Worm (Caenorhabditis elegans) whole organism, late embryonic: Measurements from ENCODE around the gene ZK512.4.
A peak's percentile ranks its signal among the peaks of the same experiment; 100 is the strongest.

ENCODE experiments used
- K02D7.2 ChIP-seq: sonication (generic microtip); optimal IDR thresholded peaks from 2 replicates; lab custom pipeline; 2017; ENCODE audit warnings: mild to moderate bottlenecking, missing genetic modification characterization, missing compliant biosample characterization
- K09A11.1 ChIP-seq: sonication (generic microtip); optimal IDR thresholded peaks from 2 replicates; lab custom pipeline; 2017; ENCODE audit warnings: antibody characterized with exemption, mild to moderate bottlenecking, missing genetic modification characterization, missing compliant biosample characterization; ENCODE audit not compliant: insufficient read depth
- T23F11.4 ChIP-seq: fragments of 200-800 bp; sonication (Bioruptor generic); optimal IDR thresholded peaks from 2 replicates; lab custom pipeline; 2018; ENCODE audit warnings: mild to moderate bottlenecking, missing genetic modification characterization, missing compliant biosample characterization
- Y22D7AL.16 ChIP-seq: sonication (generic microtip); optimal IDR thresholded peaks from 2 replicates; lab custom pipeline; 2016; ENCODE audit warnings: missing genetic modification characterization, missing compliant biosample characterization
- ama-1 ChIP-seq: fragments of 150-350 bp; optimal IDR thresholded peaks from 2 replicates; lab custom pipeline; 2014
- ceh-2 ChIP-seq: sonication (generic microtip); optimal IDR thresholded peaks from 2 replicates; lab custom pipeline; 2016; ENCODE audit warnings: missing genotype, missing genetic modification characterization, missing compliant biosample characterization
- ceh-24 ChIP-seq: sonication (generic microtip); optimal IDR thresholded peaks from 2 replicates; lab custom pipeline; 2016; ENCODE audit warnings: mild to moderate bottlenecking, missing genetic modification characterization, missing compliant biosample characterization
- ceh-34 ChIP-seq: sonication (generic microtip); optimal IDR thresholded peaks from 2 replicates; lab custom pipeline; 2016; ENCODE audit warnings: mild to moderate bottlenecking, missing genetic modification characterization, missing compliant biosample characterization
- ceh-6 ChIP-seq: fragments of 200-800 bp; sonication (Bioruptor generic); optimal IDR thresholded peaks from 2 replicates; lab custom pipeline; 2018; ENCODE audit warnings: mild to moderate bottlenecking, missing genetic modification characterization, missing compliant biosample characterization
- ceh-9 ChIP-seq: sonication (generic microtip); optimal IDR thresholded peaks from 2 replicates; lab custom pipeline; 2016; ENCODE audit warnings: mild to moderate bottlenecking, missing genetic modification characterization, inconsistent platforms, missing compliant biosample characterization
- dve-1 ChIP-seq: sonication (generic microtip); optimal IDR thresholded peaks from 2 replicates; lab custom pipeline; 2017; ENCODE audit warnings: antibody characterized with exemption, mild to moderate bottlenecking, missing genetic modification characterization, missing compliant biosample characterization
- elt-4 ChIP-seq: sonication (generic microtip); optimal IDR thresholded peaks from 2 replicates; lab custom pipeline; 2016; ENCODE audit warnings: missing genetic modification characterization, missing compliant biosample characterization
- eyg-1 ChIP-seq: sonication (generic microtip); optimal IDR thresholded peaks from 2 replicates; lab custom pipeline; 2016; ENCODE audit warnings: missing genotype, missing genetic modification characterization, missing compliant biosample characterization
- fax-1 ChIP-seq: sonication (generic microtip); optimal IDR thresholded peaks from 2 replicates; lab custom pipeline; 2016; ENCODE audit warnings: missing genotype, missing genetic modification characterization, missing compliant biosample characterization
- fkh-10 ChIP-seq: fragments of 150-350 bp; optimal IDR thresholded peaks from 2 replicates; lab custom pipeline; 2014; ENCODE audit warnings: missing biosample characterization, missing genetic modification reagents, missing genetic modification characterization
- hlh-13 ChIP-seq: fragments of 200-800 bp; sonication (Bioruptor generic); optimal IDR thresholded peaks from 2 replicates; lab custom pipeline; 2018; ENCODE audit warnings: mild to moderate bottlenecking, missing genetic modification characterization, missing compliant biosample characterization
- hlh-15 ChIP-seq: sonication (generic microtip); optimal IDR thresholded peaks from 2 replicates; lab custom pipeline; 2016; ENCODE audit warnings: missing genetic modification characterization, missing compliant biosample characterization
- hlh-6 ChIP-seq: sonication (generic microtip); optimal IDR thresholded peaks from 2 replicates; lab custom pipeline; 2016; ENCODE audit warnings: missing genotype, missing genetic modification characterization, missing compliant biosample characterization
- madf-2 ChIP-seq: sonication (generic microtip); optimal IDR thresholded peaks from 2 replicates; lab custom pipeline; 2017; ENCODE audit warnings: missing genetic modification characterization, missing compliant biosample characterization
- odd-2 ChIP-seq: sonication (generic microtip); optimal IDR thresholded peaks from 2 replicates; lab custom pipeline; 2017; ENCODE audit warnings: antibody characterized with exemption, mild to moderate bottlenecking, missing genetic modification characterization, missing compliant biosample characterization
- pat-9 ChIP-seq: fragments of 200-800 bp; sonication (Bioruptor generic); optimal IDR thresholded peaks from 2 replicates; lab custom pipeline; 2018; ENCODE audit warnings: mild to moderate bottlenecking, missing genetic modification characterization, moderate library complexity, missing compliant biosample characterization
- pax-1 ChIP-seq: fragments of 150-350 bp; optimal IDR thresholded peaks from 2 replicates; lab custom pipeline; 2014; ENCODE audit warnings: missing biosample characterization, missing genetic modification characterization
- pha-4 ChIP-seq: fragments of 150-350 bp; optimal IDR thresholded peaks from 2 replicates; lab custom pipeline; 2018; ENCODE audit warnings: missing biosample characterization, missing genetic modification reagents, missing genetic modification characterization
- pqm-1 ChIP-seq: sonication (generic microtip); optimal IDR thresholded peaks from 2 replicates; lab custom pipeline; 2016; ENCODE audit warnings: missing genetic modification characterization, missing compliant biosample characterization
- pros-1 ChIP-seq: fragments of 150-350 bp; optimal IDR thresholded peaks from 2 replicates; lab custom pipeline; 2014; ENCODE audit warnings: missing biosample characterization, missing genetic modification reagents, missing genetic modification characterization
- ref-2 ChIP-seq: sonication (generic microtip); optimal IDR thresholded peaks from 2 replicates; lab custom pipeline; 2016; ENCODE audit warnings: missing genetic modification characterization, missing compliant biosample characterization
- sox-2 ChIP-seq: fragments of 200-800 bp; sonication (Bioruptor generic); IDR thresholded peaks from 2 replicates; pipeline ENCODE4 v1.3.6; 2022; ENCODE audit warnings: missing genetic modification reagents, missing genetic modification characterization, missing compliant biosample characterization
- sox-4 ChIP-seq: sonication (generic microtip); optimal IDR thresholded peaks from 2 replicates; lab custom pipeline; 2017; ENCODE audit warnings: mild to moderate bottlenecking, missing genetic modification characterization, inconsistent platforms, missing compliant biosample characterization
- syd-9 ChIP-seq: sonication (generic microtip); optimal IDR thresholded peaks from 2 replicates; lab custom pipeline; 2016; ENCODE audit warnings: mild to moderate bottlenecking, missing genetic modification characterization, moderate library complexity, missing compliant biosample characterization
- tbx-7 ChIP-seq: sonication (generic microtip); optimal IDR thresholded peaks from 2 replicates; lab custom pipeline; 2016; ENCODE audit warnings: missing genotype, missing genetic modification characterization, missing compliant biosample characterization
- unc-3 ChIP-seq, 2 experiments: fragments of 200-800 bp in 1 of 2; sonication (Bioruptor generic) in 1 of 2; sonication (generic microtip) in 1 of 2; conservative IDR thresholded peaks in 1 of 2; optimal IDR thresholded peaks in 1 of 2; 2 replicates each; pipeline versions ENCODE4 v1.3.6 to Lab custom; 2016 to 2022; ENCODE audit warnings: missing compliant biosample characterization in 2 of 2, missing genetic modification characterization in 2 of 2, missing genetic modification reagents in 1 of 2
- unc-42 ChIP-seq: sonication (generic microtip); optimal IDR thresholded peaks from 2 replicates; lab custom pipeline; 2016; ENCODE audit warnings: missing genotype, missing genetic modification characterization, missing compliant biosample characterization
- unc-55 ChIP-seq: sonication (generic microtip); optimal IDR thresholded peaks from 2 replicates; lab custom pipeline; 2017; ENCODE audit warnings: missing biosample characterization, missing genetic modification reagents, missing genetic modification characterization
- unc-86 ChIP-seq: sonication (generic microtip); optimal IDR thresholded peaks from 2 replicates; lab custom pipeline; 2016; ENCODE audit warnings: missing genetic modification characterization, missing compliant biosample characterization
- zip-5 ChIP-seq: sonication (generic microtip); optimal IDR thresholded peaks from 2 replicates; lab custom pipeline; 2016; ENCODE audit warnings: missing genetic modification characterization, missing compliant biosample characterization
- ztf-16 ChIP-seq: sonication (generic microtip); optimal IDR thresholded peaks from 2 replicates; lab custom pipeline; 2017; ENCODE audit warnings: missing genetic modification characterization, missing compliant biosample characterization

Gene ZK512.4

ce11 chrIII:9172702-9173101 lies 27.6 kb downstream of the ZK512.4 start, which contains the start of gene ina-1:
ina-1 (minus strand) TSS chrIII:9172802.
- TF ChIP-seq unc-86 (no peak), ceh-6 (no peak), pros-1 (no peak), unc-55 (GFP tag; lab: Kevin White, UChicago) (no peak), unc-42 (tag; lab: Kevin White, UChicago) (no peak), hlh-6 (tag; lab: Kevin White, UChicago) (no peak), pat-9 (tag; lab: Kevin White, UChicago) (no peak), madf-2 (tag; lab: Kevin White, UChicago) (no peak), ztf-16 (tag; lab: Kevin White, UChicago) (no peak)

ce11 chrIII:9173239-9173638 lies 28.1 kb downstream of the ZK512.4 start:
- TF ChIP-seq ceh-9 (tag; lab: Kevin White, UChicago): no peak
- no peak for TF ChIP-seq pax-1 (tag; lab: Kevin White, UChicago)
- TF ChIP-seq K09A11.1 (tag; lab: Kevin White, UChicago): no peak
- no peak for TF ChIP-seq hlh-15 (tag; lab: Kevin White, UChicago)
- no peak for TF ChIP-seq elt-4 (tag; lab: Kevin White, UChicago)
- no peak for TF ChIP-seq T23F11.4 (GFP tag; lab: Kevin White, UChicago)
- no peak for TF ChIP-seq pha-4 (tag; lab: Kevin White, UChicago)
- TF ChIP-seq odd-2 (tag; lab: Kevin White, UChicago): no peak
- TF ChIP-seq zip-5 (tag; lab: Kevin White, UChicago): no peak
- no peak for TF ChIP-seq pqm-1 (tag; lab: Kevin White, UChicago)
- no peak for TF ChIP-seq ceh-34
- TF ChIP-seq ama-1 (lab: Kevin White, UChicago): no peak
- no peak for TF ChIP-seq fkh-10 (GFP tag; lab: Kevin White, UChicago)
- no peak for TF ChIP-seq sox-4
- no peak for TF ChIP-seq hlh-6 (tag; lab: Kevin White, UChicago)
- no peak for TF ChIP-seq ref-2 (tag; lab: Kevin White, UChicago)
- TF ChIP-seq, all 69 proteins: peak for 0

ce11 chrIII:9176008-9176407 lies 30.9 kb downstream of the ZK512.4 start:
- peak; percentile 22 for TF ChIP-seq syd-9
- TF ChIP-seq T23F11.4 (GFP tag; lab: Kevin White, UChicago): no peak
- TF ChIP-seq unc-42 (tag; lab: Kevin White, UChicago): no peak
- TF ChIP-seq ceh-24: no peak

- TF ChIP-seq fax-1 (tag; lab: Kevin White, UChicago) (no peak), unc-55 (GFP tag; lab: Kevin White, UChicago) (peak; percentile 44)
Measured at ce11 chrIII:9177874-9178273, 32.7 kb downstream of the ZK512.4 start.

ce11 chrIII:9181246-9181645 lies 36.1 kb downstream of the ZK512.4 start, which contains the start of gene tax-4:
tax-4 (plus strand) TSS chrIII:9181546.
- no peak for TF ChIP-seq eyg-1 (tag; lab: Kevin White, UChicago)
- no peak for TF ChIP-seq ceh-2
- TF ChIP-seq tbx-7 (tag; lab: Kevin White, UChicago): no peak
- TF ChIP-seq pax-1 (tag; lab: Kevin White, UChicago): no peak
- TF ChIP-seq ama-1 (lab: Kevin White, UChicago): no peak
- TF ChIP-seq zip-5 (tag; lab: Kevin White, UChicago): no peak
- no peak for TF ChIP-seq Y22D7AL.16 (tag; lab: Kevin White, UChicago)
- no peak for TF ChIP-seq K02D7.2 (tag; lab: Kevin White, UChicago)
- TF ChIP-seq K09A11.1 (tag; lab: Kevin White, UChicago): no peak
- TF ChIP-seq dve-1: no peak
- TF ChIP-seq syd-9: no peak
- no peak for TF ChIP-seq hlh-13 (GFP tag; lab: Kevin White, UChicago)
- no peak for TF ChIP-seq T23F11.4 (GFP tag; lab: Kevin White, UChicago)
- no peak for TF ChIP-seq ceh-9 (tag; lab: Kevin White, UChicago)
- no peak for TF ChIP-seq sox-2 (GFP tag; lab: Robert Waterston, UW)
- no peak for TF ChIP-seq unc-3 (GFP tag; conservative IDR thresholded peaks at IDR 0.05; lab: Robert Waterston, UW)
- TF ChIP-seq unc-3 (tag; optimal IDR thresholded peaks at IDR 0.05; lab: Kevin White, UChicago): no peak
